Fruit fly (Drosophila melanogaster) whole organism, embryonic: ENCODE measurements around the gene dock.
A peak's percentile ranks its signal among the peaks of the same experiment; 100 is the strongest.

Experiments
- Aef1 ChIP-seq: fragments of 200-800 bp; sonication (Bioruptor generic); IDR thresholded peaks from 3 replicates; pipeline ENCODE4 v1.3.6; 2022; ENCODE audit warnings: missing biosample characterization, missing genetic modification characterization
- C15 ChIP-seq: fragments of 200-800 bp; sonication (Bioruptor generic); IDR thresholded peaks from 3 replicates; pipeline ENCODE4 v1.3.6; 2022; ENCODE audit warnings: missing biosample characterization, missing genetic modification characterization
- CG10959 ChIP-seq: fragments of 200-800 bp; sonication (Bioruptor generic); IDR thresholded peaks from 2 replicates; pipeline ENCODE4 v1.3.6; 2022; ENCODE audit warnings: missing biosample characterization, missing genetic modification characterization
- CG10979 ChIP-seq: fragments of 200-800 bp; sonication (Bioruptor generic); optimal IDR thresholded peaks from 2 replicates; lab custom pipeline; 2018; ENCODE audit warnings: missing biosample characterization, mild to moderate bottlenecking, missing genetic modification characterization, moderate library complexity
- CG11247 ChIP-seq: fragments of 200-800 bp; sonication (Bioruptor generic); IDR thresholded peaks from 2 replicates; pipeline ENCODE4 v1.3.6; 2022; ENCODE audit warnings: missing biosample characterization, missing genetic modification characterization
- CG11695 ChIP-seq: fragments of 200-800 bp; sonication (Bioruptor generic); IDR thresholded peaks from 3 replicates; pipeline ENCODE4 v1.3.6; 2022; ENCODE audit warnings: missing biosample characterization, missing genetic modification characterization
- CG12071 ChIP-seq: fragments of 200-800 bp; sonication (Bioruptor generic); optimal IDR thresholded peaks from 3 replicates; lab custom pipeline; 2018; ENCODE audit warnings: missing biosample characterization, mild to moderate bottlenecking, missing genetic modification characterization
- CG12659 ChIP-seq: fragments of 200-800 bp; sonication (Bioruptor generic); optimal IDR thresholded peaks from 3 replicates; lab custom pipeline; 2017; ENCODE audit warnings: mild to moderate bottlenecking, missing biosample characterization, missing genetic modification reagents, missing genetic modification characterization
- CG12744 ChIP-seq: fragments of 200-800 bp; sonication (Bioruptor generic); optimal IDR thresholded peaks from 2 replicates; lab custom pipeline; 2016; ENCODE audit warnings: missing biosample characterization, missing genetic modification characterization
- CG14050 ChIP-seq: fragments of 200-800 bp; sonication (Bioruptor generic); IDR thresholded peaks from 3 replicates; pipeline ENCODE4 v1.3.6; 2022; ENCODE audit warnings: missing biosample characterization, missing genetic modification characterization
- CG15514 ChIP-seq: fragments of 200-800 bp; sonication (Bioruptor generic); optimal IDR thresholded peaks from 3 replicates; lab custom pipeline; 2017; ENCODE audit warnings: missing biosample characterization, missing genetic modification characterization, mild to moderate bottlenecking, moderate library complexity, missing genetic modification reagents
- CG16813 ChIP-seq: fragments of 200-800 bp; sonication (Bioruptor generic); IDR thresholded peaks from 3 replicates; pipeline ENCODE4 v1.3.6; 2022; ENCODE audit warnings: missing biosample characterization, missing genetic modification characterization; ENCODE audit not compliant: partially characterized antibody
- CG16815 ChIP-seq: fragments of 200-800 bp; sonication (Bioruptor generic); optimal IDR thresholded peaks from 3 replicates; lab custom pipeline; 2017; ENCODE audit warnings: missing biosample characterization, mild to moderate bottlenecking, missing genetic modification characterization
- CG17328 ChIP-seq: fragments of 200-800 bp; sonication (Bioruptor generic); IDR thresholded peaks from 2 replicates; pipeline ENCODE4 v1.3.6; 2022; ENCODE audit warnings: missing biosample characterization, missing genetic modification characterization
- CG17361 ChIP-seq: fragments of 200-800 bp; sonication (Bioruptor generic); IDR thresholded peaks from 3 replicates; pipeline ENCODE4 v1.3.6; 2022; ENCODE audit warnings: missing biosample characterization, missing genetic modification characterization
- CG1832 ChIP-seq: fragments of 200-800 bp; sonication (Bioruptor generic); optimal IDR thresholded peaks from 2 replicates; lab custom pipeline; 2017; ENCODE audit warnings: missing biosample characterization, mild to moderate bottlenecking, missing genetic modification characterization, inconsistent platforms
- CG18764 ChIP-seq: fragments of 200-800 bp; sonication (Bioruptor generic); optimal IDR thresholded peaks from 3 replicates; lab custom pipeline; 2016; ENCODE audit warnings: missing biosample characterization, missing genetic modification characterization
- CG2202 ChIP-seq: fragments of 200-800 bp; sonication (Bioruptor generic); optimal IDR thresholded peaks from 2 replicates; lab custom pipeline; 2018; ENCODE audit warnings: missing biosample characterization, mild to moderate bottlenecking, missing genetic modification characterization
- CG30431 ChIP-seq: fragments of 200-800 bp; sonication (Bioruptor generic); optimal IDR thresholded peaks from 2 replicates; lab custom pipeline; 2017; ENCODE audit warnings: missing biosample characterization, missing genetic modification characterization
- CG3281 ChIP-seq: fragments of 200-800 bp; sonication (Bioruptor generic); optimal IDR thresholded peaks from 3 replicates; lab custom pipeline; 2017; ENCODE audit warnings: missing biosample characterization, mild to moderate bottlenecking, missing genetic modification characterization
- CG3407 ChIP-seq: fragments of 200-800 bp; sonication (Bioruptor generic); optimal IDR thresholded peaks from 2 replicates; lab custom pipeline; 2018; ENCODE audit warnings: missing biosample characterization, mild to moderate bottlenecking, missing genetic modification characterization
- CG7271 ChIP-seq: fragments of 200-800 bp; sonication (Bioruptor generic); optimal IDR thresholded peaks from 2 replicates; lab custom pipeline; 2018; ENCODE audit warnings: missing biosample characterization, mild to moderate bottlenecking, missing genetic modification characterization, moderate library complexity
- CTCF ChIP-seq: fragments of 200-800 bp; sonication (Bioruptor generic); optimal IDR thresholded peaks from 2 replicates; lab custom pipeline; 2017; ENCODE audit warnings: missing biosample characterization, mild to moderate bottlenecking, missing genetic modification characterization, moderate library complexity
- CkIIα-i1 ChIP-seq: fragments of 200-800 bp; sonication (Bioruptor generic); IDR thresholded peaks from 2 replicates; pipeline ENCODE4 v1.3.6; 2022; ENCODE audit warnings: missing biosample characterization, missing genetic modification characterization
- CrebB ChIP-seq: fragments of 200-800 bp; sonication (Bioruptor generic); optimal IDR thresholded peaks from 3 replicates; lab custom pipeline; 2018; ENCODE audit warnings: missing biosample characterization, mild to moderate bottlenecking, missing genetic modification characterization
- Fer2 ChIP-seq: fragments of 200-800 bp; sonication (Bioruptor generic); optimal IDR thresholded peaks from 2 replicates; lab custom pipeline; 2018; ENCODE audit warnings: missing biosample characterization, mild to moderate bottlenecking, missing genetic modification characterization, moderate library complexity
- H2.0 ChIP-seq: fragments of 200-800 bp; sonication (Bioruptor generic); IDR thresholded peaks from 2 replicates; pipeline ENCODE4 v1.3.6; 2022; ENCODE audit warnings: missing biosample characterization, missing genetic modification characterization
- Hand ChIP-seq: fragments of 200-800 bp; sonication (Bioruptor generic); optimal IDR thresholded peaks from 2 replicates; lab custom pipeline; 2017; ENCODE audit warnings: mild to moderate bottlenecking, missing biosample characterization, missing genetic modification reagents, missing genetic modification characterization
- Hey ChIP-seq: fragments of 200-800 bp; sonication (Bioruptor generic); optimal IDR thresholded peaks from 3 replicates; lab custom pipeline; 2018; ENCODE audit warnings: missing biosample characterization, mild to moderate bottlenecking, missing genetic modification characterization
- HmgD ChIP-seq: fragments of 200-800 bp; sonication (Bioruptor generic); optimal IDR thresholded peaks from 3 replicates; lab custom pipeline; 2016; ENCODE audit warnings: missing biosample characterization, missing genetic modification characterization
- Hsf ChIP-seq: fragments of 200-800 bp; sonication (Bioruptor generic); optimal IDR thresholded peaks from 3 replicates; lab custom pipeline; 2016; ENCODE audit warnings: missing biosample characterization, missing genetic modification characterization
- Mrtf ChIP-seq: fragments of 200-800 bp; sonication (Bioruptor generic); IDR thresholded peaks from 3 replicates; pipeline ENCODE4 v1.3.6; 2022; ENCODE audit warnings: missing biosample characterization, missing genetic modification characterization
- Nf-YC ChIP-seq: fragments of 200-800 bp; optimal IDR thresholded peaks from 3 replicates; lab custom pipeline; 2019; ENCODE audit warnings: missing biosample characterization, mild to moderate bottlenecking, missing genetic modification characterization, moderate library complexity
- NfI ChIP-seq: fragments of 200-800 bp; sonication (Bioruptor generic); optimal IDR thresholded peaks from 3 replicates; lab custom pipeline; 2018; ENCODE audit warnings: missing biosample characterization, mild to moderate bottlenecking, missing genetic modification characterization, moderate library complexity
- Xrp1 ChIP-seq: fragments of 200-800 bp; sonication (Bioruptor generic); IDR thresholded peaks from 2 replicates; pipeline ENCODE4 v1.3.6; 2022; ENCODE audit warnings: missing biosample characterization, missing genetic modification characterization
- cas ChIP-seq: fragments of 200-800 bp; sonication (Bioruptor generic); IDR thresholded peaks from 2 replicates; pipeline ENCODE4 v1.3.6; 2022; ENCODE audit warnings: missing biosample characterization, missing genetic modification characterization
- dan ChIP-seq: fragments of 200-800 bp; sonication (Bioruptor generic); IDR thresholded peaks from 2 replicates; pipeline ENCODE4 v1.3.6; 2022; ENCODE audit warnings: missing biosample characterization, missing genetic modification characterization
- dati ChIP-seq: fragments of 200-800 bp; sonication (Bioruptor generic); IDR thresholded peaks from 2 replicates; pipeline ENCODE4 v1.3.6; 2022; ENCODE audit warnings: missing biosample characterization, missing genetic modification characterization
- dysf ChIP-seq: fragments of 200-800 bp; sonication (Bioruptor generic); IDR thresholded peaks from 3 replicates; pipeline ENCODE4 v1.3.6; 2022; ENCODE audit warnings: missing biosample characterization, missing genetic modification characterization
- eyg ChIP-seq: fragments of 200-800 bp; sonication (Bioruptor generic); optimal IDR thresholded peaks from 3 replicates; lab custom pipeline; 2016; ENCODE audit warnings: missing biosample characterization, missing genetic modification characterization
- fu2 ChIP-seq: fragments of 200-800 bp; sonication (Bioruptor generic); optimal IDR thresholded peaks from 2 replicates; lab custom pipeline; 2016; ENCODE audit warnings: missing biosample characterization, missing genetic modification characterization
- hkb ChIP-seq, 2 experiments: fragments of 200-800 bp in 1 of 2; fragments of >200 bp in 1 of 2; sonication (Bioruptor generic) in 1 of 2; IDR thresholded peaks in 1 of 2; optimal IDR thresholded peaks in 1 of 2; 2 replicates each; pipeline versions ENCODE4 v1.3.6 to Lab custom; 2017 to 2022; ENCODE audit warnings: missing biosample characterization in 1 of 2, missing genetic modification characterization in 1 of 2
- ind ChIP-seq: fragments of 200-800 bp; sonication (Bioruptor generic); optimal IDR thresholded peaks from 3 replicates; lab custom pipeline; 2016; ENCODE audit warnings: missing biosample characterization, missing genetic modification characterization
- kni ChIP-seq: fragments of 200-800 bp; sonication (Bioruptor generic); optimal IDR thresholded peaks from 3 replicates; lab custom pipeline; 2017; ENCODE audit warnings: mild to moderate bottlenecking, missing biosample characterization, missing genetic modification reagents, missing genetic modification characterization
- org-1 ChIP-seq: fragments of 200-800 bp; sonication (Bioruptor generic); optimal IDR thresholded peaks from 2 replicates; lab custom pipeline; 2017; ENCODE audit warnings: missing biosample characterization, missing genetic modification characterization
- pho ChIP-seq: fragments of 200-800 bp; sonication (Bioruptor generic); optimal IDR thresholded peaks from 2 replicates; lab custom pipeline; 2016; ENCODE audit warnings: missing biosample characterization, missing genetic modification characterization
- pita ChIP-seq: fragments of 200-800 bp; sonication (Bioruptor generic); optimal IDR thresholded peaks from 2 replicates; lab custom pipeline; 2017; ENCODE audit warnings: missing biosample characterization, mild to moderate bottlenecking, missing genetic modification characterization
- tll ChIP-seq, 2 experiments: fragments of 200-800 bp in 1 of 2; fragments of >200 bp in 1 of 2; sonication (Bioruptor generic) in 1 of 2; optimal IDR thresholded peaks; 2 replicates each; lab custom pipeline; 2017 to 2019; ENCODE audit warnings: missing biosample characterization in 2 of 2, missing genetic modification characterization in 2 of 2, mild to moderate bottlenecking in 1 of 2, moderate library complexity in 1 of 2
- z ChIP-seq: fragments of 200-800 bp; sonication (Bioruptor generic); IDR thresholded peaks from 3 replicates; pipeline ENCODE4 v1.3.6; 2022; ENCODE audit warnings: missing biosample characterization, missing genetic modification characterization
- zfh1 ChIP-seq: fragments of 200-800 bp; sonication (Bioruptor generic); IDR thresholded peaks from 3 replicates; pipeline ENCODE4 v1.3.6; 2022; ENCODE audit warnings: missing biosample characterization, missing genetic modification characterization

Gene dock

dm6 chr2L:827516-828362 is 2.0 kb downstream of the dock start (continued):
- TF ChIP-seq CG12071 (GFP tag; lab: Kevin White, UChicago) (no peak), kni (GFP tag; lab: Kevin White, UChicago) (peak; percentile 15), CG12659 (peak; percentile 17), Xrp1 (GFP tag; lab: Robert Waterston, UW) (peak; percentile 60; the same call in 1 of the 2 replicates), CG30431 (GFP tag; lab: Kevin White, UChicago) (peak; percentile 6), dysf (GFP tag; lab: Robert Waterston, UW) (no peak), Aef1 (GFP tag; lab: Robert Waterston, UW) (no peak), pita (no peak), CG16815 (GFP tag; lab: Kevin White, UChicago) (peak; percentile 15), H2.0 (GFP tag; lab: Robert Waterston, UW) (no peak), Nf-YC (tag; lab: Kevin White, UChicago) (no peak), cas (GFP tag; lab: Robert Waterston, UW) (no peak), CG14050 (no peak; the same call in 2 of the 3 replicates), CG12744 (GFP tag; lab: Kevin White, UChicago) (no peak), z (GFP tag; lab: Robert Waterston, UW) (no peak), CG17361 (GFP tag; lab: Robert Waterston, UW) (peak; percentile 56; the same call in 2 of the 3 replicates), CG2202 (peak; percentile 54), C15 (GFP tag; lab: Robert Waterston, UW) (no peak), CTCF (GFP tag; lab: Kevin White, UChicago) (no peak), dati (no peak), CrebB (tag; lab: Kevin White, UChicago) (no peak), CG3407 (GFP tag; lab: Kevin White, UChicago) (peak; percentile 57), CkIIα-i1 (GFP tag; lab: Robert Waterston, UW) (no peak), Hsf (peak; percentile 50), CG1832 (no peak), CG10959 (GFP tag; lab: Robert Waterston, UW) (no peak), zfh1 (GFP tag; lab: Robert Waterston, UW) (peak; percentile 13; the same call in 1 of the 3 replicates), tll (GFP tag; optimal IDR thresholded peaks at IDR 0.05; lab: Kevin White, UChicago) (no peak), HmgD (no peak), CG11695 (GFP tag; lab: Robert Waterston, UW) (no peak), Hand (GFP tag; lab: Kevin White, UChicago) (no peak), Fer2 (tag; lab: Kevin White, UChicago) (no peak), CG7271 (no peak), eyg (GFP tag; lab: Kevin White, UChicago) (no peak), CG16813 (GFP tag; lab: Robert Waterston, UW) (no peak), pho (GFP tag; lab: Kevin White, UChicago) (no peak), CG3281 (GFP tag; lab: Kevin White, UChicago) (no peak), hkb (optimal IDR thresholded peaks at IDR 0.05; lab: Kevin White, UChicago) (no peak), hkb (GFP tag; IDR thresholded peaks at IDR 0.05; lab: Robert Waterston, UW) (peak; percentile 50; the same call in 1 of the 2 replicates), CG15514 (GFP tag; lab: Kevin White, UChicago) (no peak), CG18764 (GFP tag; lab: Kevin White, UChicago) (no peak), NfI (no peak), ind (GFP tag; lab: Kevin White, UChicago) (no peak), fu2 (GFP tag; lab: Kevin White, UChicago) (no peak), CG11247 (no peak), CG10979 (peak; percentile 66), dan (GFP tag; lab: Robert Waterston, UW) (no peak), CG17328 (GFP tag; lab: Robert Waterston, UW) (peak; percentile 61), org-1 (GFP tag; lab: Kevin White, UChicago) (peak; percentile 46), Mrtf (GFP tag; lab: Robert Waterston, UW) (no peak), Hey (tag; lab: Kevin White, UChicago) (no peak)
